Fruit fly (Drosophila melanogaster): ENCODE results near the gene gskt.

The gskt gene

dm6 chr3R:31395222-31395831 lies 23.1 kb downstream of the gskt start, which contains the start of the genes Ugt35D1 and Gcn2 (continued):
- peak; percentile 34; the same call in 1 of the 2 replicates for TF ChIP-seq MBD-R2 (GFP tag; IDR thresholded peaks at IDR 0.05)
- TF ChIP-seq lilli (GFP tag; optimal IDR thresholded peaks at IDR 0.05): no peak
- TF ChIP-seq NK7.1 (GFP tag; optimal IDR thresholded peaks at IDR 0.05): no peak
- no peak for TF ChIP-seq Hr39 (optimal IDR thresholded peaks at IDR 0.05)
- TF ChIP-seq yki (optimal IDR thresholded peaks at IDR 0.05): no peak
- peak; percentile 19 for TF ChIP-seq Hsf (GFP tag; optimal IDR thresholded peaks at IDR 0.05)
- no peak for TF ChIP-seq CG16779 (GFP tag; IDR thresholded peaks at IDR 0.05)
- peak; percentile 0 for TF ChIP-seq CG9797 (GFP tag; optimal IDR thresholded peaks at IDR 0.05)
- peak; percentile 37 for TF ChIP-seq pzg (GFP tag; optimal IDR thresholded peaks at IDR 0.05)
- TF ChIP-seq CG30020 (tag; optimal IDR thresholded peaks at IDR 0.05): no peak
- no peak for TF ChIP-seq Fer3 (tag; optimal IDR thresholded peaks at IDR 0.05)
- TF ChIP-seq Nf-YC (tag; optimal IDR thresholded peaks at IDR 0.05): no peak
- no peak for TF ChIP-seq btn (GFP tag; optimal IDR thresholded peaks at IDR 0.05)
- peak; percentile 63 for TF ChIP-seq CG1529 (GFP tag; optimal IDR thresholded peaks at IDR 0.05)
- peak; percentile 29 for TF ChIP-seq CG13296 (GFP tag; optimal IDR thresholded peaks at IDR 0.05)
- no peak for TF ChIP-seq br (optimal IDR thresholded peaks at IDR 0.05)
- TF ChIP-seq Mrtf (GFP tag; IDR thresholded peaks at IDR 0.05): no peak
- peak; percentile 60; the same call in 1 of the 2 replicates for TF ChIP-seq stc (GFP tag; IDR thresholded peaks at IDR 0.05)
- TF ChIP-seq Fer2 (tag; optimal IDR thresholded peaks at IDR 0.05): no peak
- TF ChIP-seq sim (GFP tag; IDR thresholded peaks at IDR 0.05): peak; percentile 74
- peak in 1 of 2 experiments; percentile 10 for TF ChIP-seq Hr51 (GFP tag; optimal IDR thresholded peaks at IDR 0.05)
- TF ChIP-seq CG7987 (GFP tag; optimal IDR thresholded peaks at IDR 0.05): peak; percentile 69
- TF ChIP-seq CG2199 (GFP tag; IDR thresholded peaks at IDR 0.05): 0 out of 3 replicates have a peak, but pooled peaks have one; percentile 59
- TF ChIP-seq Dll (GFP tag; IDR thresholded peaks at IDR 0.05; ENCODE audit: partially characterized antibody): peak; percentile 79
- TF ChIP-seq CG31388 (GFP tag; optimal IDR thresholded peaks at IDR 0.05): no peak
- peak; percentile 53 for TF ChIP-seq scrt (GFP tag; optimal IDR thresholded peaks at IDR 0.05)
- TF ChIP-seq grau (tag; optimal IDR thresholded peaks at IDR 0.05): no peak
- TF ChIP-seq tin (GFP tag; optimal IDR thresholded peaks at IDR 0.05): no peak
- TF ChIP-seq crol (GFP tag; IDR thresholded peaks at IDR 0.05): no peak
- no peak for TF ChIP-seq CG6765 (GFP tag; optimal IDR thresholded peaks at IDR 0.05)
- no peak for TF ChIP-seq Bteb2 (GFP tag; optimal IDR thresholded peaks at IDR 0.05)
- peak; percentile 42; the same call in 1 of the 2 replicates for TF ChIP-seq Rfx (GFP tag; IDR thresholded peaks at IDR 0.05)
- TF ChIP-seq Camta (GFP tag; optimal IDR thresholded peaks at IDR 0.05): peak; percentile 66
- peak; percentile 50; the same call in 2 of the 3 replicates for TF ChIP-seq vnd (GFP tag; IDR thresholded peaks at IDR 0.05; ENCODE audit: partially characterized antibody)
- TF ChIP-seq corto (GFP tag; optimal IDR thresholded peaks at IDR 0.05): no peak
- no peak for TF ChIP-seq CG12659 (GFP tag; optimal IDR thresholded peaks at IDR 0.05)
- TF ChIP-seq cg (GFP tag; optimal IDR thresholded peaks at IDR 0.05): no peak
- TF ChIP-seq CG14965 (GFP tag; optimal IDR thresholded peaks at IDR 0.05; ENCODE audit: borderline replicate concordance): peak; percentile 12
- no peak for TF ChIP-seq ap (GFP tag; IDR thresholded peaks at IDR 0.05)
- no peak for TF ChIP-seq kay (GFP tag; optimal IDR thresholded peaks at IDR 0.05)
- no peak for TF ChIP-seq vfl (GFP tag; optimal IDR thresholded peaks at IDR 0.05)
- TF ChIP-seq CG17385 (GFP tag; optimal IDR thresholded peaks at IDR 0.05): no peak
- TF ChIP-seq CG15011 (GFP tag; optimal IDR thresholded peaks at IDR 0.05): no peak
- no peak for TF ChIP-seq CG32772 (GFP tag; IDR thresholded peaks at IDR 0.05)
- no peak for TF ChIP-seq usp (GFP tag; optimal IDR thresholded peaks at IDR 0.05)
- no peak for TF ChIP-seq CG9817 (tag; optimal IDR thresholded peaks at IDR 0.05)
- TF ChIP-seq Hmx (GFP tag; optimal IDR thresholded peaks at IDR 0.05): no peak
- TF ChIP-seq gem (tag; optimal IDR thresholded peaks at IDR 0.05): no peak
- TF ChIP-seq sr (GFP tag; IDR thresholded peaks at IDR 0.05): peak; percentile 84
- TF ChIP-seq nerfin-2 (GFP tag; IDR thresholded peaks at IDR 0.05; ENCODE audit: partially characterized antibody): 0 out of 2 replicates have a peak, but pooled peaks have one; percentile 35
- no peak for TF ChIP-seq CG14667 (GFP tag; IDR thresholded peaks at IDR 0.05)
